Fruit fly (Drosophila melanogaster) whole organism, embryonic: Measurements from ENCODE around the gene MED27.
A peak's percentile ranks its signal among the peaks of the same experiment; 100 is the strongest.

Experiments
- Asciz ChIP-seq: fragments of 200-800 bp; sonication (Bioruptor generic); optimal IDR thresholded peaks from 2 replicates; lab custom pipeline; 2017; ENCODE audit warnings: missing biosample characterization, mild to moderate bottlenecking, missing genetic modification characterization, missing genetic modification reagents
- Atf-2 ChIP-seq: fragments of 200-800 bp; sonication (Bioruptor generic); optimal IDR thresholded peaks from 2 replicates; lab custom pipeline; 2016; ENCODE audit warnings: missing biosample characterization, missing genetic modification characterization
- Atf3 ChIP-seq: fragments of 200-800 bp; sonication (Bioruptor generic); optimal IDR thresholded peaks from 3 replicates; lab custom pipeline; 2016; ENCODE audit warnings: missing biosample characterization, missing genetic modification characterization
- CG11504 ChIP-seq: fragments of 200-800 bp; sonication (Bioruptor generic); optimal IDR thresholded peaks from 3 replicates; lab custom pipeline; 2019; ENCODE audit warnings: missing biosample characterization, mild to moderate bottlenecking, missing genetic modification characterization, moderate library complexity
- CG12071 ChIP-seq: fragments of 200-800 bp; sonication (Bioruptor generic); optimal IDR thresholded peaks from 3 replicates; lab custom pipeline; 2018; ENCODE audit warnings: missing biosample characterization, mild to moderate bottlenecking, missing genetic modification characterization
- CG12155 ChIP-seq: fragments of 200-800 bp; sonication (Bioruptor generic); optimal IDR thresholded peaks from 3 replicates; lab custom pipeline; 2016; ENCODE audit warnings: missing biosample characterization, missing genetic modification characterization
- CG1233 ChIP-seq: fragments of 200-800 bp; sonication (Bioruptor generic); optimal IDR thresholded peaks from 4 replicates; lab custom pipeline; 2018; ENCODE audit warnings: missing biosample characterization, mild to moderate bottlenecking, missing genetic modification characterization
- CG13287 ChIP-seq: fragments of 200-800 bp; sonication (Bioruptor generic); IDR thresholded peaks from 2 replicates; pipeline ENCODE4 v1.3.6; 2022; ENCODE audit warnings: missing biosample characterization, missing genetic modification characterization; ENCODE audit not compliant: partially characterized antibody
- CG13624 ChIP-seq: fragments of 200-800 bp; sonication (Bioruptor generic); optimal IDR thresholded peaks from 2 replicates; lab custom pipeline; 2016; ENCODE audit warnings: missing biosample characterization, missing genetic modification characterization
- CG13894 ChIP-seq: fragments of 200-800 bp; sonication (Bioruptor generic); optimal IDR thresholded peaks from 3 replicates; lab custom pipeline; 2018; ENCODE audit warnings: missing biosample characterization, mild to moderate bottlenecking, missing genetic modification characterization, moderate library complexity
- CG14014 ChIP-seq: fragments of 200-800 bp; sonication (Bioruptor generic); IDR thresholded peaks from 2 replicates; pipeline ENCODE4 v1.3.6; 2022; ENCODE audit warnings: missing biosample characterization, missing genetic modification characterization
- CG15269 ChIP-seq: fragments of 200-800 bp; sonication (Bioruptor generic); optimal IDR thresholded peaks from 2 replicates; lab custom pipeline; 2018; ENCODE audit warnings: missing biosample characterization, mild to moderate bottlenecking, missing genetic modification characterization, moderate library complexity
- CG1602 ChIP-seq: fragments of 200-800 bp; sonication (Bioruptor generic); optimal IDR thresholded peaks from 3 replicates; lab custom pipeline; 2016; ENCODE audit warnings: missing biosample characterization, missing genetic modification characterization
- CG16779 ChIP-seq: fragments of 200-800 bp; sonication (Bioruptor generic); IDR thresholded peaks from 2 replicates; pipeline ENCODE4 v1.3.6; 2022; ENCODE audit warnings: missing biosample characterization, missing genetic modification characterization
- CG2712 ChIP-seq: fragments of 200-800 bp; optimal IDR thresholded peaks from 3 replicates; lab custom pipeline; 2019; ENCODE audit warnings: missing biosample characterization, mild to moderate bottlenecking, missing genetic modification characterization, moderate library complexity
- CG32532 ChIP-seq: fragments of 200-800 bp; sonication (Bioruptor generic); IDR thresholded peaks from 2 replicates; pipeline ENCODE4 v1.3.6; 2022; ENCODE audit warnings: missing biosample characterization, missing genetic modification characterization
- CG32767 ChIP-seq: fragments of 200-800 bp; sonication (Bioruptor generic); IDR thresholded peaks from 2 replicates; pipeline ENCODE4 v1.3.6; 2022; ENCODE audit warnings: missing biosample characterization, missing genetic modification characterization
- CG7839 ChIP-seq: fragments of 200-800 bp; sonication (Bioruptor generic); optimal IDR thresholded peaks from 3 replicates; lab custom pipeline; 2018; ENCODE audit warnings: missing biosample characterization, mild to moderate bottlenecking, missing genetic modification characterization, moderate library complexity
- CG8359 ChIP-seq: fragments of 200-800 bp; sonication (Bioruptor generic); optimal IDR thresholded peaks from 2 replicates; lab custom pipeline; 2017; ENCODE audit warnings: missing biosample characterization, mild to moderate bottlenecking, missing genetic modification characterization, borderline replicate concordance
- CkIIα-i1 ChIP-seq: fragments of 200-800 bp; sonication (Bioruptor generic); IDR thresholded peaks from 2 replicates; pipeline ENCODE4 v1.3.6; 2022; ENCODE audit warnings: missing biosample characterization, missing genetic modification characterization
- Dfd ChIP-seq, 2 experiments: fragments of >200 bp; optimal IDR thresholded peaks; 2 replicates each; lab custom pipeline; 2017; ENCODE audit warnings: missing biosample characterization in 2 of 2, missing genetic modification characterization in 2 of 2
- H15 ChIP-seq: fragments of 200-800 bp; sonication (Bioruptor generic); IDR thresholded peaks from 3 replicates; pipeline ENCODE4 v1.3.6; 2022; ENCODE audit warnings: missing biosample characterization, missing genetic modification characterization
- Hand ChIP-seq: fragments of 200-800 bp; sonication (Bioruptor generic); optimal IDR thresholded peaks from 2 replicates; lab custom pipeline; 2017; ENCODE audit warnings: mild to moderate bottlenecking, missing biosample characterization, missing genetic modification reagents, missing genetic modification characterization
- Mes4 ChIP-seq: fragments of 200-800 bp; sonication (Bioruptor generic); optimal IDR thresholded peaks from 2 replicates; lab custom pipeline; 2016; ENCODE audit warnings: missing biosample characterization, missing genetic modification characterization
- Nf-YA ChIP-seq: fragments of 200-800 bp; sonication (Bioruptor generic); IDR thresholded peaks from 2 replicates; pipeline ENCODE4 v1.3.6; 2022; ENCODE audit warnings: missing biosample characterization, missing genetic modification characterization
- Oli ChIP-seq: fragments of 200-800 bp; sonication (Bioruptor generic); optimal IDR thresholded peaks from 2 replicates; lab custom pipeline; 2018; ENCODE audit warnings: missing biosample characterization, mild to moderate bottlenecking, missing genetic modification characterization, moderate library complexity
- Side ChIP-seq: fragments of 200-800 bp; sonication (Bioruptor generic); optimal IDR thresholded peaks from 2 replicates; lab custom pipeline; 2016; ENCODE audit warnings: missing biosample characterization, missing genetic modification characterization
- Sin3A ChIP-seq: fragments of >200 bp; optimal IDR thresholded peaks from 2 replicates; lab custom pipeline; 2018
- Sox100B ChIP-seq: fragments of 200-800 bp; sonication (Bioruptor generic); optimal IDR thresholded peaks from 3 replicates; lab custom pipeline; 2018; ENCODE audit warnings: missing biosample characterization, mild to moderate bottlenecking, missing genetic modification characterization
- Sox102F ChIP-seq: fragments of 200-800 bp; sonication (Bioruptor generic); optimal IDR thresholded peaks from 2 replicates; lab custom pipeline; 2018; ENCODE audit warnings: missing biosample characterization, mild to moderate bottlenecking, missing genetic modification characterization, moderate library complexity
- TFAM ChIP-seq: fragments of 200-800 bp; sonication (Bioruptor generic); optimal IDR thresholded peaks from 2 replicates; lab custom pipeline; 2017; ENCODE audit warnings: missing biosample characterization, missing genetic modification characterization, inconsistent platforms
- Taf1 ChIP-seq: fragments of 200-800 bp; sonication (Bioruptor generic); IDR thresholded peaks from 2 replicates; pipeline ENCODE4 v1.3.6; 2022; ENCODE audit warnings: missing biosample characterization, missing genetic modification characterization
- Xbp1 ChIP-seq: fragments of 200-800 bp; sonication (Bioruptor generic); optimal IDR thresholded peaks from 3 replicates; lab custom pipeline; 2016; ENCODE audit warnings: missing biosample characterization, mild to moderate bottlenecking, missing genetic modification characterization
- Xrp1 ChIP-seq: fragments of 200-800 bp; sonication (Bioruptor generic); IDR thresholded peaks from 2 replicates; pipeline ENCODE4 v1.3.6; 2022; ENCODE audit warnings: missing biosample characterization, missing genetic modification characterization
- ash1 ChIP-seq: fragments of 200-800 bp; sonication (Bioruptor generic); optimal IDR thresholded peaks from 2 replicates; lab custom pipeline; 2018; ENCODE audit warnings: missing biosample characterization, mild to moderate bottlenecking, missing genetic modification characterization
- bcd ChIP-seq: fragments of 200-800 bp; sonication (Bioruptor generic); optimal IDR thresholded peaks from 2 replicates; lab custom pipeline; 2017; ENCODE audit warnings: missing biosample characterization, mild to moderate bottlenecking, missing genetic modification characterization
- cato ChIP-seq: fragments of 200-800 bp; sonication (Bioruptor generic); optimal IDR thresholded peaks from 2 replicates; lab custom pipeline; 2016; ENCODE audit warnings: missing biosample characterization, missing genetic modification characterization, borderline replicate concordance
- dm ChIP-seq: fragments of 200-800 bp; sonication (Bioruptor generic); optimal IDR thresholded peaks from 3 replicates; lab custom pipeline; 2016; ENCODE audit warnings: missing biosample characterization, missing genetic modification characterization
- emc ChIP-seq: fragments of 200-800 bp; sonication (Bioruptor generic); optimal IDR thresholded peaks from 2 replicates; lab custom pipeline; 2016; ENCODE audit warnings: missing biosample characterization, missing genetic modification characterization
- fd3F ChIP-seq: fragments of 200-800 bp; sonication (Bioruptor generic); optimal IDR thresholded peaks from 2 replicates; lab custom pipeline; 2018; ENCODE audit warnings: missing biosample characterization, mild to moderate bottlenecking, missing genetic modification characterization, moderate library complexity
- fd96Cb ChIP-seq: fragments of 200-800 bp; sonication (Bioruptor generic); optimal IDR thresholded peaks from 2 replicates; lab custom pipeline; 2018; ENCODE audit warnings: missing biosample characterization, mild to moderate bottlenecking, missing genetic modification characterization, moderate library complexity
- lbe ChIP-seq: fragments of 200-800 bp; sonication (Bioruptor generic); optimal IDR thresholded peaks from 2 replicates; lab custom pipeline; 2016; ENCODE audit warnings: missing biosample characterization, mild to moderate bottlenecking, missing genetic modification characterization
- nau ChIP-seq: fragments of 200-800 bp; sonication (Bioruptor generic); optimal IDR thresholded peaks from 3 replicates; lab custom pipeline; 2017; ENCODE audit warnings: missing biosample characterization, mild to moderate bottlenecking, missing genetic modification characterization, missing genetic modification reagents
- nerfin-1 ChIP-seq: fragments of 200-800 bp; sonication (Bioruptor generic); optimal IDR thresholded peaks from 3 replicates; lab custom pipeline; 2019; ENCODE audit warnings: missing biosample characterization, mild to moderate bottlenecking, missing genetic modification characterization, moderate library complexity
- nmo ChIP-seq: fragments of 200-800 bp; sonication (Bioruptor generic); optimal IDR thresholded peaks from 2 replicates; lab custom pipeline; 2018; ENCODE audit warnings: missing biosample characterization, mild to moderate bottlenecking, missing genetic modification characterization, moderate library complexity
- slbo ChIP-seq: fragments of 200-800 bp; sonication (Bioruptor generic); IDR thresholded peaks from 2 replicates; pipeline ENCODE4 v1.3.6; 2022; ENCODE audit warnings: missing biosample characterization, missing genetic modification characterization
- tna ChIP-seq: fragments of 200-800 bp; sonication (Bioruptor generic); IDR thresholded peaks from 2 replicates; pipeline ENCODE4 v1.3.6; 2022; ENCODE audit warnings: missing biosample characterization, missing genetic modification characterization; ENCODE audit not compliant: partially characterized antibody
- twi ChIP-seq: fragments of 200-800 bp; optimal IDR thresholded peaks from 2 replicates; lab custom pipeline; 2019; ENCODE audit warnings: missing biosample characterization, mild to moderate bottlenecking, missing genetic modification characterization, moderate library complexity
- usp ChIP-seq: fragments of >200 bp; optimal IDR thresholded peaks from 2 replicates; lab custom pipeline; 2017; ENCODE audit warnings: missing biosample characterization, missing genetic modification characterization
- vvl ChIP-seq: fragments of 200-800 bp; sonication (Bioruptor generic); IDR thresholded peaks from 2 replicates; pipeline ENCODE4 v1.3.6; 2022; ENCODE audit warnings: missing biosample characterization, missing genetic modification characterization

MED27 gene

DNA sequence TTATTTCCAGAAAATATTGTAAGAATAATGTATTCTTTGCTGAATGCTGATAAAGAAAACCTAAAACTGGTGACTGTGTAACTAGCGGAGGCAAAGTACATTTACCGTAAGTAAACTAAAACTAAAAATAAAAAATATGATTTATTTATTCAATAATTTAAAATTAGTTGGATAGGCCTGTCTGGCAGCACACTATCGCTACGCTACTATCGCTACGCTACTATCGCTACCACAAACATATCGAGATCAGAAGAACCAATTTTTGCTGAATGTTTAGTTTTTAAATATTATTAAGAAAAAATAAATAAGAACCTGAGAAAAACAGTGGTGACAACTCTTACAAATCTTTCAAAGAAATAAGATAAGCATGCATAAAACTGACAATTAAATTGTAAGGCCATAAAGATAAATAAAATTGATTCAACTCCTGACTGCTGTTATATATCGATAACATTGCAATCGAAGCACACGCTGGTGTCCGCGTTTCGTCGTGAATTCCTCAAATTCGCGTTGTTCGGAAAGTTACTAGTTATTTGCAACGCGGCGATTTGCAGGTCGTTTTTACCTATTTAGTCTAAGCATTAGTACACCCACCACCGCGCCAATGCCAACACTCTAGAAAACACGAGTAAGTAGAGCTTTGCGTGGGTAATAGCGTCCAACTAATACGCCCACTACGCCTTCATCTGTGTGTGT, 5.4 kb downstream of the MED27 start, which contains the start of gene Wdr33 (continued):
- TF ChIP-seq Sox100B (GFP tag; lab: Kevin White, UChicago) = no peak
- peak; percentile 83 for TF ChIP-seq CG12155
- TF ChIP-seq Oli (tag; lab: Kevin White, UChicago) = peak; percentile 48
- 0 out of 3 replicates have a peak, but pooled peaks have one; percentile 7 for TF ChIP-seq H15 (GFP tag; lab: Robert Waterston, UW)
- no peak for TF ChIP-seq Xrp1
- TF ChIP-seq CG1233 (GFP tag; lab: Kevin White, UChicago) = no peak
- TF ChIP-seq fd3F (GFP tag; lab: Kevin White, UChicago) = no peak
- TF ChIP-seq Asciz (GFP tag; lab: Kevin White, UChicago) = no peak
- TF ChIP-seq CG7839 (tag; lab: Kevin White, UChicago) = no peak
- TF ChIP-seq CG32767 (GFP tag; lab: Robert Waterston, UW) = no peak
- TF ChIP-seq cato (GFP tag; lab: Kevin White, UChicago) = peak; percentile 14
- no peak for TF ChIP-seq Dfd (GFP tag; optimal IDR thresholded peaks at IDR 0.05; lab: Kevin White, UChicago)
- no peak for TF ChIP-seq CG11504 (tag; lab: Kevin White, UChicago)
- TF ChIP-seq usp (GFP tag; lab: Kevin White, UChicago) = no peak
- TF ChIP-seq twi = no peak
- TF ChIP-seq tna (GFP tag; lab: Robert Waterston, UW) = peak; percentile 82
- TF ChIP-seq dm (GFP tag; lab: Kevin White, UChicago) = peak; percentile 6
- TF ChIP-seq lbe (GFP tag; lab: Kevin White, UChicago) = no peak
- peak; percentile 49 for TF ChIP-seq fd96Cb
- TF ChIP-seq bcd (GFP tag; lab: Kevin White, UChicago) = peak; percentile 22
- peak; percentile 19 for TF ChIP-seq CG2712
- no peak for TF ChIP-seq CkIIα-i1 (GFP tag; lab: Robert Waterston, UW)
- no peak for TF ChIP-seq CG13624 (GFP tag; lab: Kevin White, UChicago)
- TF ChIP-seq Nf-YA (GFP tag; lab: Robert Waterston, UW) = no peak
- peak; percentile 60 for TF ChIP-seq Sin3A
- no peak for TF ChIP-seq Atf-2 (GFP tag; lab: Kevin White, UChicago)
- TF ChIP-seq CG32532 = peak; percentile 62
- TF ChIP-seq CG13894 (tag; lab: Kevin White, UChicago) = no peak
- TF ChIP-seq emc (GFP tag; lab: Kevin White, UChicago) = no peak
- TF ChIP-seq CG13287 (GFP tag; lab: Robert Waterston, UW) = peak; percentile 89
- no peak for TF ChIP-seq Hand (GFP tag; lab: Kevin White, UChicago)
- TF ChIP-seq Side = no peak
- no peak for TF ChIP-seq CG12071 (GFP tag; lab: Kevin White, UChicago)
- TF ChIP-seq CG15269 = peak; percentile 37
- TF ChIP-seq Mes4 (GFP tag; lab: Kevin White, UChicago) = no peak
- peak; percentile 52 for TF ChIP-seq Xbp1
- no peak for TF ChIP-seq Taf1
- peak; percentile 37 for TF ChIP-seq CG1602 (GFP tag; lab: Kevin White, UChicago)
- peak; percentile 66 for TF ChIP-seq nmo
- TF ChIP-seq CG8359 (GFP tag; lab: Kevin White, UChicago) = no peak
- TF ChIP-seq TFAM (GFP tag; lab: Kevin White, UChicago) = no peak
- no peak for TF ChIP-seq CG14014
- TF ChIP-seq Atf3 (GFP tag; lab: Kevin White, UChicago) = no peak
- TF ChIP-seq vvl (GFP tag; lab: Robert Waterston, UW) = no peak; the same call in 1 of the 2 replicates
- TF ChIP-seq slbo (GFP tag; lab: Robert Waterston, UW) = peak; percentile 7; the same call in 1 of the 2 replicates
- TF ChIP-seq nerfin-1 (tag; lab: Kevin White, UChicago) = no peak
- TF ChIP-seq ash1 (GFP tag; lab: Kevin White, UChicago) = no peak
- TF ChIP-seq nau = no peak
- no peak for TF ChIP-seq CG16779
- TF ChIP-seq Sox102F = no peak
